Worm (Caenorhabditis elegans) whole organism, L2 larva: ENCODE data around the gene hlh-14.

ENCODE experiments used
- C34F6.9 ChIP-seq: fragments of 150-350 bp; optimal IDR thresholded peaks from 2 replicates; lab custom pipeline; 2014; ENCODE audit warnings: missing biosample characterization, missing genetic modification characterization
- F13H6.1 ChIP-seq: sonication (generic microtip); optimal IDR thresholded peaks from 2 replicates; lab custom pipeline; 2016; ENCODE audit warnings: missing genetic modification characterization, missing compliant biosample characterization
- R02D3.7 ChIP-seq: fragments of 150-350 bp; optimal IDR thresholded peaks from 2 replicates; lab custom pipeline; 2014; ENCODE audit warnings: missing biosample characterization, missing genetic modification characterization
- ZK546.5 ChIP-seq: sonication (generic microtip); optimal IDR thresholded peaks from 2 replicates; lab custom pipeline; 2017; ENCODE audit warnings: missing biosample characterization, missing genetic modification characterization
- alr-1 ChIP-seq: fragments of 150-350 bp; optimal IDR thresholded peaks from 2 replicates; lab custom pipeline; 2014; ENCODE audit warnings: missing biosample characterization, missing genetic modification characterization
- aly-2 ChIP-seq: fragments of 150-350 bp; optimal IDR thresholded peaks from 2 replicates; lab custom pipeline; 2014; ENCODE audit warnings: missing biosample characterization, missing genetic modification characterization
- ama-1 ChIP-seq: fragments of 150-350 bp; optimal IDR thresholded peaks from 2 replicates; lab custom pipeline; 2018; ENCODE audit warnings: inconsistent platforms
- blmp-1 ChIP-seq: sonication (generic microtip); optimal IDR thresholded peaks from 2 replicates; lab custom pipeline; 2017; ENCODE audit warnings: missing genetic modification characterization, mild to moderate bottlenecking, missing compliant biosample characterization, antibody characterized with exemption, moderate library complexity; ENCODE audit not compliant: insufficient read depth
- ceh-16 ChIP-seq: fragments of 150-350 bp; optimal IDR thresholded peaks from 2 replicates; lab custom pipeline; 2014; ENCODE audit warnings: missing biosample characterization, missing genetic modification characterization
- crh-2 ChIP-seq: sonication (generic microtip); optimal IDR thresholded peaks from 2 replicates; lab custom pipeline; 2017; ENCODE audit warnings: missing biosample characterization, missing genetic modification characterization
- dmd-4 ChIP-seq: sonication (generic microtip); optimal IDR thresholded peaks from 2 replicates; lab custom pipeline; 2017; ENCODE audit warnings: missing biosample characterization, missing genetic modification characterization
- egl-27 ChIP-seq: sonication (generic microtip); optimal IDR thresholded peaks from 3 replicates; lab custom pipeline; 2017; ENCODE audit warnings: missing biosample characterization, missing genetic modification reagents, missing genetic modification characterization
- fos-1 ChIP-seq: fragments of 150-350 bp; optimal IDR thresholded peaks from 2 replicates; lab custom pipeline; 2014; ENCODE audit warnings: missing biosample characterization, missing genetic modification characterization
- gmeb-1 ChIP-seq: fragments of 150-350 bp; optimal IDR thresholded peaks from 2 replicates; lab custom pipeline; 2014; ENCODE audit warnings: missing biosample characterization, missing genetic modification characterization
- lin-11 ChIP-seq: fragments of 150-350 bp; sonication (generic microtip); optimal IDR thresholded peaks from 2 replicates; lab custom pipeline; 2014; ENCODE audit warnings: missing biosample characterization, missing genetic modification characterization, inconsistent platforms, mixed read lengths
- lin-13 ChIP-seq: fragments of 150-350 bp; optimal IDR thresholded peaks from 2 replicates; lab custom pipeline; 2014; ENCODE audit warnings: missing biosample characterization, missing genetic modification reagents, missing genetic modification characterization
- lin-39 ChIP-seq: fragments of 150-350 bp; optimal IDR thresholded peaks from 2 replicates; lab custom pipeline; 2014; ENCODE audit warnings: missing biosample characterization, missing genetic modification reagents, missing genetic modification characterization
- lsy-2 ChIP-seq, 2 experiments: fragments of 150-350 bp in 1 of 2; sonication (generic microtip) in 1 of 2; optimal IDR thresholded peaks; 2 replicates each; lab custom pipeline; 2014 to 2017; ENCODE audit warnings: missing biosample characterization in 2 of 2, missing genetic modification characterization in 2 of 2
- mab-5 ChIP-seq: fragments of 150-350 bp; optimal IDR thresholded peaks from 2 replicates; lab custom pipeline; 2014; ENCODE audit warnings: missing biosample characterization, missing genetic modification characterization
- mbf-1 ChIP-seq: sonication (generic microtip); optimal IDR thresholded peaks from 2 replicates; lab custom pipeline; 2017; ENCODE audit warnings: missing biosample characterization, missing genetic modification characterization
- mdl-1 ChIP-seq, 2 experiments: fragments of 150-350 bp in 1 of 2; sonication (generic microtip) in 1 of 2; optimal IDR thresholded peaks; 2 replicates each; lab custom pipeline; 2017; ENCODE audit warnings: missing biosample characterization in 2 of 2, missing genetic modification characterization in 2 of 2
- nhr-11 ChIP-seq: fragments of 150-350 bp; optimal IDR thresholded peaks from 2 replicates; lab custom pipeline; 2014; ENCODE audit warnings: missing biosample characterization, missing genetic modification characterization
- nhr-12 ChIP-seq: fragments of 150-350 bp; optimal IDR thresholded peaks from 2 replicates; lab custom pipeline; 2014; ENCODE audit warnings: missing biosample characterization, missing genetic modification characterization
- nhr-129 ChIP-seq: fragments of 150-350 bp; optimal IDR thresholded peaks from 2 replicates; lab custom pipeline; 2014; ENCODE audit warnings: missing biosample characterization, missing genetic modification characterization
- nhr-21 ChIP-seq: fragments of 150-350 bp; optimal IDR thresholded peaks from 2 replicates; lab custom pipeline; 2014; ENCODE audit warnings: missing biosample characterization, missing genetic modification characterization
- nhr-23 ChIP-seq: fragments of 150-350 bp; optimal IDR thresholded peaks from 2 replicates; lab custom pipeline; 2014; ENCODE audit warnings: missing biosample characterization, missing genetic modification reagents, missing genetic modification characterization
- nhr-237 ChIP-seq: fragments of 150-350 bp; optimal IDR thresholded peaks from 2 replicates; lab custom pipeline; 2014; ENCODE audit warnings: missing biosample characterization, missing genetic modification characterization
- nhr-25 ChIP-seq: fragments of 150-350 bp; sonication (generic microtip); optimal IDR thresholded peaks from 3 replicates; lab custom pipeline; 2014; ENCODE audit warnings: missing biosample characterization, missing genetic modification characterization
- nhr-6 ChIP-seq: fragments of 150-350 bp; optimal IDR thresholded peaks from 2 replicates; lab custom pipeline; 2014; ENCODE audit warnings: missing biosample characterization, missing genetic modification characterization
- nhr-77 ChIP-seq: fragments of 150-350 bp; optimal IDR thresholded peaks from 2 replicates; lab custom pipeline; 2014; ENCODE audit warnings: missing biosample characterization, missing genetic modification characterization
- sem-4 ChIP-seq: fragments of 150-350 bp; optimal IDR thresholded peaks from 2 replicates; lab custom pipeline; 2014; ENCODE audit warnings: missing biosample characterization, missing genetic modification reagents, missing genetic modification characterization
- sma-3 ChIP-seq: sonication (generic microtip); optimal IDR thresholded peaks from 2 replicates; lab custom pipeline; 2016; ENCODE audit warnings: missing genetic modification reagents, missing genetic modification characterization, missing compliant biosample characterization
- sma-9 ChIP-seq, 2 experiments: fragments of 150-350 bp in 1 of 2; sonication (generic microtip) in 1 of 2; optimal IDR thresholded peaks; 2 replicates each; lab custom pipeline; 2014 to 2016; ENCODE audit warnings: missing genetic modification characterization in 2 of 2, mild to moderate bottlenecking in 1 of 2, missing biosample characterization in 1 of 2, missing compliant biosample characterization in 1 of 2, missing genetic modification reagents in 1 of 2, moderate library complexity in 1 of 2
- snpc-4 ChIP-seq: fragments of 150-350 bp; optimal IDR thresholded peaks from 2 replicates; lab custom pipeline; 2014; ENCODE audit warnings: missing biosample characterization, missing genetic modification characterization
- unc-39 ChIP-seq: fragments of 150-350 bp; optimal IDR thresholded peaks from 2 replicates; lab custom pipeline; 2014; ENCODE audit warnings: missing biosample characterization, missing genetic modification characterization
- unc-62 ChIP-seq: fragments of 150-350 bp; optimal IDR thresholded peaks from 2 replicates; lab custom pipeline; 2014; ENCODE audit warnings: missing biosample characterization, missing genetic modification reagents, missing genetic modification characterization
- zag-1 ChIP-seq: fragments of 150-350 bp; optimal IDR thresholded peaks from 2 replicates; lab custom pipeline; 2014; ENCODE audit warnings: missing biosample characterization, missing genetic modification characterization
- ztf-11 ChIP-seq: sonication (generic microtip); optimal IDR thresholded peaks from 2 replicates; lab custom pipeline; 2017; ENCODE audit warnings: missing biosample characterization, missing genetic modification characterization
- ztf-4 ChIP-seq: fragments of 150-350 bp; optimal IDR thresholded peaks from 2 replicates; lab custom pipeline; 2014; ENCODE audit warnings: missing biosample characterization, missing genetic modification characterization

The hlh-14 gene

DNA sequence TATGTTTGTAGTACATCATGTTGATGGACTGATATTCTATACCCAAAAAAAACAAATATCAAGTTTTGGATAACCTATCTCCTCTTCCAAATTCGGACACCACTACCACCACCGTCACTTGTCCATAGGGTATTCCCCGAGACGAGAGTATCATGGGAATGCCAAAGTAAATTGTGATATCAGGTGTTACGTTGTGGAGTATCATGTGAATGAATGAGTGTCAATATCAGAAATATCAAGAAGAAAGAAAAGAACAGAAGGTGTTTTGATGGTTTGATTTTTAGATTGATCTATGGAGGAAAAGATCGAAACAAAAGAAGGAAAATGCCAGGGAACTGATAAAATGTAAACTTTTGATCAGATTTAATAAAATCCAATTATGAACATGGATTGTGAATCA lies 40.4 kb downstream of the hlh-14 start (continued):
- peak; percentile 34 for TF ChIP-seq ztf-4 (tag; lab: Kevin White, UChicago)
- TF ChIP-seq lin-11 (tag; lab: Kevin White, UChicago), result no peak
- TF ChIP-seq C34F6.9, result peak; percentile 43
- TF ChIP-seq nhr-237 (tag; lab: Kevin White, UChicago), result no peak
- TF ChIP-seq mdl-1 (tag; optimal IDR thresholded peaks at IDR 0.05; lab: Kevin White, UChicago), result no peak
- no peak for TF ChIP-seq aly-2 (tag; lab: Kevin White, UChicago)
- TF ChIP-seq nhr-11 (tag; lab: Kevin White, UChicago), result no peak
- no peak for TF ChIP-seq nhr-77 (tag; lab: Kevin White, UChicago)
- no peak for TF ChIP-seq alr-1 (tag; lab: Kevin White, UChicago)
- TF ChIP-seq nhr-25 (tag; lab: Kevin White, UChicago), result no peak
- peak in 1 of 2 experiments; percentile 44 for TF ChIP-seq lsy-2 (tag; optimal IDR thresholded peaks at IDR 0.05; lab: Kevin White, UChicago)
- no peak for TF ChIP-seq nhr-6 (tag; lab: Kevin White, UChicago)

DNA sequence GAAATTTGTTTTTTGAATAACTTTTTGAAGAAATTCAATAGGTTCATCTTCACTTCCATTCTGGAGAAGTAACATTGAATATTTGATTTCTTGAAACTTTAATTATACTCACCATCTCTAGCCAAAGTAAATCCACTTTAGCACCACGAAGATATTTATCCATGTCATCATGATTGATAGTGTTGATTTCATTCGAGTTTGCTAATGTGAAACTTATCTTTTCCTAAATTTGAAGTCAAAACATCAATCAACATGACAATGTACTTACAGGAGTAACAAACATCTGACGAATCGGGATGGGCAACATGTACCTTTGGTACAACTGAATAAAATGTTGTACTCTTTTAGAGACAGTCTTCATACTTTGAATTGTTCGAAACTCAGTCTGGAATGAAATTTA lies 41.4 kb downstream of the hlh-14 start:
- TF ChIP-seq nhr-21 (tag; lab: Kevin White, UChicago) (no peak), nhr-23 (tag; lab: Kevin White, UChicago) (no peak), alr-1 (tag; lab: Kevin White, UChicago) (no peak), F13H6.1 (tag; lab: Kevin White, UChicago) (no peak), snpc-4 (tag; lab: Kevin White, UChicago) (no peak), blmp-1 (no peak), crh-2 (tag; lab: Kevin White, UChicago) (no peak), sma-9 (GFP tag; optimal IDR thresholded peaks at IDR 0.05; lab: Kevin White, UChicago) (no peak), sma-9 (tag; optimal IDR thresholded peaks at IDR 0.05; lab: Kevin White, UChicago) (no peak), nhr-129 (tag; lab: Kevin White, UChicago) (no peak), egl-27 (tag; lab: Kevin White, UChicago) (no peak), lin-39 (tag; lab: Kevin White, UChicago) (no peak), gmeb-1 (tag; lab: Kevin White, UChicago) (no peak), ama-1 (no peak), sma-3 (GFP tag; lab: Kevin White, UChicago) (no peak), fos-1 (tag; lab: Kevin White, UChicago) (no peak), aly-2 (tag; lab: Kevin White, UChicago) (no peak), nhr-12 (tag; lab: Kevin White, UChicago) (no peak)
- TF ChIP-seq, all 48 proteins: peak for 0

DNA sequence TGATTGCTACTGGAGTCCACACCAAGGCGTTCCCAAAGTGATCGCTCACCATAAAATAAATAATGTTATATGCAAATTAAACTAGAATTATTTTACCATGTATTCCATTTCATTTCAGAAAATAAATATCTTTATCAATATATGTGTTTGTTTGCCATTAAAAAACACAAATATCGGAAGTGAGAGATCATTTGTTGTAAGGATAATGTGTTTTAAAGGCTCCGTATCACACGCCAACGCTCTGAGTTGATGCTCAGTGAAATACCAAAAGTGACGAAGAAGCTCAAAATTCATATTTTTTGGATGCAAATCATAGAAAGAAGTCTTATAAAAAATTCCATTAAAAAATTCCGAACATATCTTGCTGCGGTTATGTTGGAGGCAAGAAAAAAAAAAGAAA lies 42.5 kb downstream of the hlh-14 start:
- no peak for TF ChIP-seq ceh-16 (tag; lab: Kevin White, UChicago)
- TF ChIP-seq snpc-4 (tag; lab: Kevin White, UChicago), result no peak
- TF ChIP-seq egl-27 (tag; lab: Kevin White, UChicago), result no peak
- no peak for TF ChIP-seq nhr-237 (tag; lab: Kevin White, UChicago)
- no peak for TF ChIP-seq nhr-25 (tag; lab: Kevin White, UChicago)
- TF ChIP-seq mbf-1, result no peak
- no peak for TF ChIP-seq lin-13
- no peak for TF ChIP-seq F13H6.1 (tag; lab: Kevin White, UChicago)
- no peak for TF ChIP-seq mab-5
- no peak for TF ChIP-seq sma-9 (GFP tag; optimal IDR thresholded peaks at IDR 0.05; lab: Kevin White, UChicago)
- no peak for TF ChIP-seq sma-9 (tag; optimal IDR thresholded peaks at IDR 0.05; lab: Kevin White, UChicago)
- TF ChIP-seq lin-39 (tag; lab: Kevin White, UChicago), result no peak
- TF ChIP-seq alr-1 (tag; lab: Kevin White, UChicago), result no peak
- no peak for TF ChIP-seq unc-62 (GFP tag; lab: Kevin White, UChicago)
- TF ChIP-seq nhr-77 (tag; lab: Kevin White, UChicago), result no peak
- TF ChIP-seq dmd-4 (tag; lab: Kevin White, UChicago), result no peak
- no peak for TF ChIP-seq ZK546.5 (tag; lab: Kevin White, UChicago)
- no peak for TF ChIP-seq blmp-1

DNA sequence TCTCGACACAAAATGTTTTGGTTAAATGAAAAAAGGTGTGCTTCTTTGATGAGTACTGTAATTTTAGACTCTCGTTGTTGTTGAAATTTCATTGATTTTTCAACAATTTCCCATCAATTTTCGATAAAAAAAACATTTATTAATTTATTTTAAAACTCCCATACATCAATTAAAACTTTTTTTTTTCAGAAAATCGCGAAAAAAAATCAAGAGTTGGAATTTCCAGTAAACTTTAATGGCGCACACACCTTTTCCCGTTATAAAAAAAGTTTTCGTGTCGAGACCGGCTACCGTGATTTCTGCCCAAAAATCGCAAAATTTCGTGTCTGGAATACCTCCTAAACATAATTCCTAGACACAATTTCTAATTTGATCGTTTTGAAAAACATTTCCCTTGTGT lies 43.9 kb downstream of the hlh-14 start, which contains the start of gene C25H3.14:
Gene C25H3.14, plus strand, starts transcription at position 301 of the 400 bp plus-strand sequence.
- no peak for TF ChIP-seq nhr-23 (tag; lab: Kevin White, UChicago)
- TF ChIP-seq ztf-11 (tag; lab: Kevin White, UChicago), result no peak
- TF ChIP-seq unc-39 (tag; lab: Kevin White, UChicago), result no peak
- TF ChIP-seq unc-62 (GFP tag; lab: Kevin White, UChicago), result no peak
- no peak for TF ChIP-seq ama-1
- no peak for TF ChIP-seq mab-5
- no peak for TF ChIP-seq sem-4
- no peak for TF ChIP-seq zag-1 (tag; lab: Kevin White, UChicago)
- TF ChIP-seq nhr-25 (tag; lab: Kevin White, UChicago), result no peak
- TF ChIP-seq nhr-21 (tag; lab: Kevin White, UChicago), result no peak
- no peak for TF ChIP-seq fos-1 (tag; lab: Kevin White, UChicago)
- TF ChIP-seq nhr-129 (tag; lab: Kevin White, UChicago), result no peak
- TF ChIP-seq R02D3.7 (tag; lab: Kevin White, UChicago), result no peak
